Worm (Caenorhabditis elegans): ENCODE results near the gene C06C6.7.

Gene C06C6.7

ce11 chrV:16022600-16022999 lies 30.6 kb downstream of the C06C6.7 start (continued):
- no peak for TF ChIP-seq Y53G8AR.9 (GFP tag; conservative IDR thresholded peaks at IDR 0.05)
- TF ChIP-seq lin-54 (GFP tag; optimal IDR thresholded peaks at IDR 0.05) = peak; percentile 90
- no peak for TF ChIP-seq ztf-22 (GFP tag; optimal IDR thresholded peaks at IDR 0.05)
- no peak for TF ChIP-seq Y95B8A.8 (GFP tag; IDR thresholded peaks at IDR 0.05)
- TF ChIP-seq snpc-3.4 (tag; optimal IDR thresholded peaks at IDR 0.05) = no peak
- peak; percentile 47 for TF ChIP-seq ZK185.1 (tag; optimal IDR thresholded peaks at IDR 0.05; ENCODE audit: poor library complexity, severe bottlenecking)
- peak; percentile 62 for TF ChIP-seq ceh-27 (GFP tag; optimal IDR thresholded peaks at IDR 0.05)
- TF ChIP-seq let-526 (GFP tag; IDR thresholded peaks at IDR 0.05) = no peak
- no peak for TF ChIP-seq F57C9.4 (tag; optimal IDR thresholded peaks at IDR 0.05)
- TF ChIP-seq K12H6.12 (tag; optimal IDR thresholded peaks at IDR 0.05) = no peak
- TF ChIP-seq unc-62 (GFP tag; optimal IDR thresholded peaks at IDR 0.05) = no peak
- no peak for TF ChIP-seq mcd-1 (GFP tag; IDR thresholded peaks at IDR 0.05)
- no peak for TF ChIP-seq tlf-1 (GFP tag; optimal IDR thresholded peaks at IDR 0.05)
- peak; percentile 16 for TF ChIP-seq lsl-1 (GFP tag; optimal IDR thresholded peaks at IDR 0.05)
- peak; percentile 59 for TF ChIP-seq dpl-1 (GFP tag; optimal IDR thresholded peaks at IDR 0.05)

DNA sequence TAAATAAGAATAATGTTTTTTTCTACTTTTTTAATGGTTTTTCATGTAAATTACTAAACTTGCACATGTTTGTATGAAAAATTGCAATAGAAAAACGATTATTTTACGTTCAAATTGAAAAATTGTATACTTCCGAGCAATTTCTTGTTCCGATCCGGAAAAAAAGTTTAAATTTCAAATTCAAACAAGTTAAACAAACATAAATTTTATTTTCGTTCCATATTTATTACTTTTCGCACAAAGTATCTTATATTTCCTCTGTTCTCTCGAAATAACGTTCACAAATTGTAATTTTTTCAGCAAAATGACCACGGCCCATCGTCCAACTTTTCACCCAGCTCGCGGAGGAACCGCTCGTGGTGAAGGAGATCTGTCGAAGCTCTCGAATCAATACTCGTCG lies 31.1 kb downstream of the C06C6.7 start, which contains the start of gene cwc-15:
cwc-15 (plus strand) TSS at position 301 of the 400 bp plus-strand sequence.
- no peak for TF ChIP-seq F49E8.2 (tag; optimal IDR thresholded peaks at IDR 0.05; ENCODE audit: insufficient read depth)
- no peak for TF ChIP-seq egrh-3 (GFP tag; IDR thresholded peaks at IDR 0.05)
- TF ChIP-seq lin-40 (tag; optimal IDR thresholded peaks at IDR 0.05) = no peak
- TF ChIP-seq ztf-18 (tag; optimal IDR thresholded peaks at IDR 0.05) = no peak
- TF ChIP-seq hlh-12 (tag; optimal IDR thresholded peaks at IDR 0.05) = no peak
- no peak for TF ChIP-seq rec-8 (tag; optimal IDR thresholded peaks at IDR 0.05)
- TF ChIP-seq ztf-3 (GFP tag; optimal IDR thresholded peaks at IDR 0.05) = no peak
- TF ChIP-seq hsf-1 (GFP tag; IDR thresholded peaks at IDR 0.05) = no peak
- no peak for TF ChIP-seq xnd-1 (tag; optimal IDR thresholded peaks at IDR 0.05)
- TF ChIP-seq tbx-9 (tag; optimal IDR thresholded peaks at IDR 0.05; ENCODE audit: borderline replicate concordance) = no peak

ce11 chrV:16023559-16023958 lies 31.6 kb downstream of the C06C6.7 start:
- TF ChIP-seq hrde-1 (tag; optimal IDR thresholded peaks at IDR 0.05; ENCODE audit: borderline replicate concordance) (no peak), tbx-9 (tag; optimal IDR thresholded peaks at IDR 0.05; ENCODE audit: borderline replicate concordance) (no peak), attf-5 (GFP tag; optimal IDR thresholded peaks at IDR 0.05) (no peak), zfh-2 (GFP tag; conservative IDR thresholded peaks at IDR 0.05) (peak; percentile 79), bed-1 (GFP tag; IDR thresholded peaks at IDR 0.05) (no peak), cebp-1 (GFP tag; IDR thresholded peaks at IDR 0.05) (no peak), cebp-1 (tag; optimal IDR thresholded peaks at IDR 0.05) (no peak), ceh-40 (GFP tag; IDR thresholded peaks at IDR 0.05) (no peak), Y56A3A.18 (GFP tag; IDR thresholded peaks at IDR 0.05) (no peak)

ce11 chrV:16024300-16024699 lies 32.4 kb downstream of the C06C6.7 start, which contains the start of gene T10C6.6:
TSS of gene T10C6.6 (plus strand) at chrV:16024326.
- no peak for TF ChIP-seq pbrm-1 (GFP tag; IDR thresholded peaks at IDR 0.05)
- no peak for TF ChIP-seq rcor-1 (GFP tag; IDR thresholded peaks at IDR 0.05)
- TF ChIP-seq gei-17 (GFP tag; optimal IDR thresholded peaks at IDR 0.05) = no peak
- TF ChIP-seq D2030.7 (GFP tag; IDR thresholded peaks at IDR 0.05) = peak; percentile 56
- peak; percentile 38 for TF ChIP-seq ceh-79 (tag; optimal IDR thresholded peaks at IDR 0.05)
- no peak for TF ChIP-seq C06A6.2 (GFP tag; conservative IDR thresholded peaks at IDR 0.05)
- no peak for TF ChIP-seq attf-5 (GFP tag; optimal IDR thresholded peaks at IDR 0.05)
- TF ChIP-seq lin-35 (GFP tag; optimal IDR thresholded peaks at IDR 0.05) = no peak
- peak; percentile 54; the same call in 1 of the 2 replicates for TF ChIP-seq ekl-4 (GFP tag; IDR thresholded peaks at IDR 0.05)
- TF ChIP-seq chd-7 (tag; optimal IDR thresholded peaks at IDR 0.05) = no peak
- peak; percentile 81 for TF ChIP-seq madf-6 (GFP tag; IDR thresholded peaks at IDR 0.05)
- no peak for TF ChIP-seq madf-3 (GFP tag; IDR thresholded peaks at IDR 0.05)
- no peak for TF ChIP-seq lin-54 (GFP tag; optimal IDR thresholded peaks at IDR 0.05)
- peak; percentile 12 for TF ChIP-seq him-1 (tag; optimal IDR thresholded peaks at IDR 0.05)
- peak; percentile 88 for TF ChIP-seq lsl-1 (GFP tag; optimal IDR thresholded peaks at IDR 0.05)
- TF ChIP-seq tlf-1 (GFP tag; optimal IDR thresholded peaks at IDR 0.05) = no peak

Data from whole organism, young adult.